Fruit fly (Drosophila melanogaster) whole organism, embryonic: ENCODE measurements around the gene trem.
A peak's percentile ranks its signal among the peaks of the same experiment; 100 is the strongest.

Source experiments
- Aef1 ChIP-seq: fragments of 200-800 bp; sonication (Bioruptor generic); IDR thresholded peaks from 3 replicates; pipeline ENCODE4 v1.3.6; 2022; ENCODE audit warnings: missing biosample characterization, missing genetic modification characterization
- Atf6 ChIP-seq: fragments of 200-800 bp; sonication (Bioruptor generic); IDR thresholded peaks from 2 replicates; pipeline ENCODE4 v1.3.6; 2022; ENCODE audit warnings: missing biosample characterization, missing genetic modification characterization
- Blimp-1 ChIP-seq: fragments of 200-800 bp; sonication (Bioruptor generic); optimal IDR thresholded peaks from 3 replicates; lab custom pipeline; 2018; ENCODE audit warnings: missing biosample characterization, missing genetic modification characterization, mild to moderate bottlenecking, moderate library complexity, missing genetic modification reagents
- CG11456 ChIP-seq: fragments of 200-800 bp; sonication (Bioruptor generic); IDR thresholded peaks from 3 replicates; pipeline ENCODE4 v1.3.6; 2022; ENCODE audit warnings: missing biosample characterization, missing genetic modification characterization
- CG11560 ChIP-seq: fragments of 200-800 bp; sonication (Bioruptor generic); IDR thresholded peaks from 3 replicates; pipeline ENCODE4 v1.3.6; 2022; ENCODE audit warnings: missing biosample characterization, missing genetic modification characterization
- CG12155 ChIP-seq: fragments of 200-800 bp; sonication (Bioruptor generic); optimal IDR thresholded peaks from 3 replicates; lab custom pipeline; 2016; ENCODE audit warnings: missing biosample characterization, missing genetic modification characterization
- CG16779 ChIP-seq: fragments of 200-800 bp; sonication (Bioruptor generic); IDR thresholded peaks from 2 replicates; pipeline ENCODE4 v1.3.6; 2022; ENCODE audit warnings: missing biosample characterization, missing genetic modification characterization
- CG17186 ChIP-seq: fragments of 200-800 bp; sonication (Bioruptor generic); optimal IDR thresholded peaks from 3 replicates; lab custom pipeline; 2017; ENCODE audit warnings: missing biosample characterization, missing genetic modification reagents, missing genetic modification characterization
- CG17328 ChIP-seq: fragments of 200-800 bp; sonication (Bioruptor generic); IDR thresholded peaks from 2 replicates; pipeline ENCODE4 v1.3.6; 2022; ENCODE audit warnings: missing biosample characterization, missing genetic modification characterization
- CG2199 ChIP-seq: fragments of 200-800 bp; sonication (Bioruptor generic); IDR thresholded peaks from 3 replicates; pipeline ENCODE4 v1.3.6; 2022; ENCODE audit warnings: missing biosample characterization, missing genetic modification characterization
- CG4730 ChIP-seq: fragments of 200-800 bp; sonication (Bioruptor generic); IDR thresholded peaks from 2 replicates; pipeline ENCODE4 v1.3.6; 2022; ENCODE audit warnings: missing biosample characterization, missing genetic modification characterization
- CG5245 ChIP-seq: fragments of 200-800 bp; sonication (Bioruptor generic); optimal IDR thresholded peaks from 3 replicates; lab custom pipeline; 2016; ENCODE audit warnings: missing biosample characterization, missing genetic modification characterization
- CG8281 ChIP-seq: fragments of 200-800 bp; sonication (Bioruptor generic); optimal IDR thresholded peaks from 2 replicates; lab custom pipeline; 2018; ENCODE audit warnings: missing biosample characterization, mild to moderate bottlenecking, missing genetic modification characterization, moderate library complexity
- CG8478 ChIP-seq: fragments of >200 bp; optimal IDR thresholded peaks from 2 replicates; lab custom pipeline; 2018
- CG8944 ChIP-seq: fragments of 200-800 bp; sonication (Bioruptor generic); optimal IDR thresholded peaks from 3 replicates; lab custom pipeline; 2016; ENCODE audit warnings: missing biosample characterization, missing genetic modification characterization
- D ChIP-seq, 2 experiments: fragments of 200-800 bp in 1 of 2; fragments of >200 bp in 1 of 2; sonication (Bioruptor generic) in 1 of 2; optimal IDR thresholded peaks; 2 replicates in 1 of 2; 3 replicates in 1 of 2; lab custom pipeline; 2017; ENCODE audit warnings: mild to moderate bottlenecking in 1 of 2, missing biosample characterization in 1 of 2, missing genetic modification characterization in 1 of 2, missing genetic modification reagents in 1 of 2
- Elba2 ChIP-seq: fragments of 200-800 bp; sonication (Bioruptor generic); optimal IDR thresholded peaks from 3 replicates; lab custom pipeline; 2016; ENCODE audit warnings: missing biosample characterization, missing genetic modification characterization
- Ets65A ChIP-seq: fragments of 200-800 bp; sonication (Bioruptor generic); peaks from one replicate; lab custom pipeline; 2016; ENCODE audit warnings: missing biosample characterization, missing genetic modification characterization
- HmgZ ChIP-seq: fragments of 200-800 bp; sonication (Bioruptor generic); optimal IDR thresholded peaks from 2 replicates; lab custom pipeline; 2018; ENCODE audit warnings: missing biosample characterization, mild to moderate bottlenecking, missing genetic modification characterization
- Hmr ChIP-seq: fragments of 200-800 bp; sonication (Bioruptor generic); optimal IDR thresholded peaks from 3 replicates; lab custom pipeline; 2017; ENCODE audit warnings: mild to moderate bottlenecking, missing biosample characterization, missing genetic modification reagents, missing genetic modification characterization
- Hr51 ChIP-seq, 2 experiments: fragments of 200-800 bp; sonication (Bioruptor generic); optimal IDR thresholded peaks; 2 replicates in 1 of 2; 3 replicates in 1 of 2; lab custom pipeline; 2016 to 2018; ENCODE audit warnings: missing biosample characterization in 2 of 2, missing genetic modification characterization in 2 of 2, mild to moderate bottlenecking in 1 of 2, moderate library complexity in 1 of 2
- Kr ChIP-seq: fragments of 200-800 bp; sonication (Bioruptor generic); optimal IDR thresholded peaks from 2 replicates; lab custom pipeline; 2017; ENCODE audit warnings: missing biosample characterization, mild to moderate bottlenecking, missing genetic modification characterization
- Lim3 ChIP-seq: fragments of 200-800 bp; sonication (Bioruptor generic); IDR thresholded peaks from 2 replicates; pipeline ENCODE4 v1.3.6; 2022; ENCODE audit warnings: missing biosample characterization, missing genetic modification characterization
- MBD-R2 ChIP-seq: fragments of 200-800 bp; sonication (Bioruptor generic); IDR thresholded peaks from 2 replicates; pipeline ENCODE4 v1.3.6; 2022; ENCODE audit warnings: missing biosample characterization, missing genetic modification characterization
- NFAT ChIP-seq: fragments of 200-800 bp; sonication (Bioruptor generic); IDR thresholded peaks from 2 replicates; pipeline ENCODE4 v1.3.6; 2022; ENCODE audit warnings: missing biosample characterization, missing genetic modification characterization
- Ptx1 ChIP-seq: fragments of 200-800 bp; sonication (Bioruptor generic); IDR thresholded peaks from 2 replicates; pipeline ENCODE4 v1.3.6; 2022; ENCODE audit warnings: missing biosample characterization, missing genetic modification characterization
- Scr ChIP-seq: fragments of 200-800 bp; sonication (Bioruptor generic); IDR thresholded peaks from 2 replicates; pipeline ENCODE4 v1.3.6; 2022; ENCODE audit warnings: missing biosample characterization, missing genetic modification characterization; ENCODE audit not compliant: partially characterized antibody
- Sry-β ChIP-seq: fragments of 200-800 bp; sonication (Bioruptor generic); optimal IDR thresholded peaks from 2 replicates; lab custom pipeline; 2018; ENCODE audit warnings: missing biosample characterization, mild to moderate bottlenecking, missing genetic modification characterization, moderate library complexity
- YL-1 ChIP-seq: fragments of 200-800 bp; sonication (Bioruptor generic); optimal IDR thresholded peaks from 3 replicates; lab custom pipeline; 2017; ENCODE audit warnings: missing biosample characterization, mild to moderate bottlenecking, missing genetic modification characterization
- abd-A ChIP-seq: fragments of 200-800 bp; sonication (Bioruptor generic); optimal IDR thresholded peaks from 3 replicates; lab custom pipeline; 2019; ENCODE audit warnings: missing biosample characterization, mild to moderate bottlenecking, missing genetic modification characterization, moderate library complexity
- ac ChIP-seq: fragments of 200-800 bp; sonication (Bioruptor generic); optimal IDR thresholded peaks from 3 replicates; lab custom pipeline; 2017; ENCODE audit warnings: missing biosample characterization, mild to moderate bottlenecking, missing genetic modification characterization
- ap ChIP-seq: fragments of 200-800 bp; sonication (Bioruptor generic); IDR thresholded peaks from 2 replicates; pipeline ENCODE4 v1.3.6; 2022; ENCODE audit warnings: missing biosample characterization, missing genetic modification characterization
- bsh ChIP-seq, 2 experiments: fragments of 200-800 bp; sonication (Bioruptor generic); optimal IDR thresholded peaks; 2 replicates each; lab custom pipeline; 2017 to 2018; ENCODE audit warnings: mild to moderate bottlenecking in 2 of 2, missing biosample characterization in 2 of 2, missing genetic modification characterization in 2 of 2, moderate library complexity in 1 of 2
- cwo ChIP-seq: fragments of 200-800 bp; sonication (Bioruptor generic); optimal IDR thresholded peaks from 3 replicates; lab custom pipeline; 2017; ENCODE audit warnings: missing biosample characterization, missing genetic modification characterization, mild to moderate bottlenecking, moderate library complexity, missing genetic modification reagents
- dmrt11E ChIP-seq: fragments of 200-800 bp; sonication (Bioruptor generic); optimal IDR thresholded peaks from 3 replicates; lab custom pipeline; 2018; ENCODE audit warnings: missing biosample characterization, mild to moderate bottlenecking, missing genetic modification characterization, moderate library complexity
- esg ChIP-seq: fragments of 200-800 bp; sonication (Bioruptor generic); conservative IDR thresholded peaks from 2 replicates; pipeline ENCODE4 v1.3.6; 2022; ENCODE audit warnings: missing biosample characterization, missing genetic modification characterization
- grau ChIP-seq: fragments of 200-800 bp; optimal IDR thresholded peaks from 3 replicates; lab custom pipeline; 2019; ENCODE audit warnings: missing biosample characterization, mild to moderate bottlenecking, missing genetic modification characterization, moderate library complexity
- h ChIP-seq: fragments of >200 bp; optimal IDR thresholded peaks from 2 replicates; lab custom pipeline; 2017
- hbn ChIP-seq: fragments of 200-800 bp; sonication (Bioruptor generic); IDR thresholded peaks from 2 replicates; pipeline ENCODE4 v1.3.6; 2022; ENCODE audit warnings: missing biosample characterization, missing genetic modification characterization; ENCODE audit not compliant: partially characterized antibody
- ind ChIP-seq: fragments of 200-800 bp; sonication (Bioruptor generic); optimal IDR thresholded peaks from 3 replicates; lab custom pipeline; 2016; ENCODE audit warnings: missing biosample characterization, missing genetic modification characterization
- ranshi ChIP-seq: fragments of 200-800 bp; sonication (Bioruptor generic); IDR thresholded peaks from 2 replicates; pipeline ENCODE4 v1.3.6; 2022; ENCODE audit warnings: missing biosample characterization, missing genetic modification characterization
- ro ChIP-seq: fragments of 200-800 bp; sonication (Bioruptor generic); IDR thresholded peaks from 2 replicates; pipeline ENCODE4 v1.3.6; 2022; ENCODE audit warnings: missing biosample characterization, missing genetic modification characterization
- sens ChIP-seq: fragments of 200-800 bp; sonication (Bioruptor generic); peaks from one replicate; lab custom pipeline; 2016; ENCODE audit warnings: missing biosample characterization, missing genetic modification characterization
- tap ChIP-seq: fragments of 200-800 bp; optimal IDR thresholded peaks from 3 replicates; lab custom pipeline; 2019; ENCODE audit warnings: missing biosample characterization, mild to moderate bottlenecking, missing genetic modification characterization, moderate library complexity
- tin ChIP-seq: fragments of 200-800 bp; sonication (Bioruptor generic); optimal IDR thresholded peaks from 3 replicates; lab custom pipeline; 2016; ENCODE audit warnings: missing biosample characterization, missing genetic modification characterization
- vfl ChIP-seq: fragments of 200-800 bp; sonication (Bioruptor generic); optimal IDR thresholded peaks from 2 replicates; lab custom pipeline; 2016; ENCODE audit warnings: missing biosample characterization, missing genetic modification characterization
- vvl ChIP-seq: fragments of 200-800 bp; sonication (Bioruptor generic); IDR thresholded peaks from 2 replicates; pipeline ENCODE4 v1.3.6; 2022; ENCODE audit warnings: missing biosample characterization, missing genetic modification characterization
- zf30C ChIP-seq: fragments of 200-800 bp; sonication (Bioruptor generic); optimal IDR thresholded peaks from 3 replicates; lab custom pipeline; 2018; ENCODE audit warnings: missing biosample characterization, mild to moderate bottlenecking, missing genetic modification characterization

trem gene

dm6 chr3R:20012688-20013087 is 18.4 kb downstream of the trem start:
- TF ChIP-seq vvl (no peak), Scr (GFP tag; lab: Robert Waterston, UW) (no peak), Ets65A (GFP tag; lab: Kevin White, UChicago) (peak; percentile 90), dmrt11E (tag; lab: Kevin White, UChicago) (peak; percentile 17), sens (GFP tag; lab: Kevin White, UChicago) (peak; percentile 13), bsh (GFP tag; optimal IDR thresholded peaks at IDR 0.05; lab: Kevin White, UChicago) (peak in 1 of 2 experiments; percentile 17)

DNA sequence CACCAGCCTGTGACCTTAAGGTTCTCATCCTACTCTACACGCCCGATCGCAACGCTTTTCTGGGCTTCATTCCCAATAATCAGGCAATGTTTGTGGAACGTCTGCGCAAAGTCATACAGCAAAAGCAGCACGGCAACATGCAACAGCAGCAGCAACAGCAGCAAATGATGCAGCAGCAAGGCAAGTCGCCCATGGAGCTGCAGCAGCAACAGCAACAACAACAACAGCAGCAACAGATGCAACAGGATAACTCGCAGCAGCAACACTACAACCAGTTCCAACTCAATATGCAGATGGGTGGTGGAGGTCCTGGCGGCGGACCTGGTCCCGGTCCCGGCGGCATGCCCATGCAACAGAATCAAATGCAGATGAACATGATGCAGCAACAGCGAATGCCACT is 20.2 kb downstream of the trem start:
- TF ChIP-seq D (optimal IDR thresholded peaks at IDR 0.05; lab: Kevin White, UChicago) (no peak), D (GFP tag; optimal IDR thresholded peaks at IDR 0.05; lab: Kevin White, UChicago) (no peak), Elba2 (GFP tag; lab: Kevin White, UChicago) (no peak), CG16779 (GFP tag; lab: Robert Waterston, UW) (no peak), CG8478 (lab: Kevin White, UChicago) (peak; percentile 50), CG5245 (GFP tag; lab: Kevin White, UChicago) (no peak), YL-1 (GFP tag; lab: Kevin White, UChicago) (no peak), ac (no peak), CG11456 (GFP tag; lab: Robert Waterston, UW) (0 out of 3 replicates have a peak, but pooled peaks have one; percentile 15), NFAT (GFP tag; lab: Robert Waterston, UW) (no peak), vfl (no peak), grau (tag; lab: Kevin White, UChicago) (no peak), CG11560 (tag; lab: Robert Waterston, UW) (no peak)

DNA sequence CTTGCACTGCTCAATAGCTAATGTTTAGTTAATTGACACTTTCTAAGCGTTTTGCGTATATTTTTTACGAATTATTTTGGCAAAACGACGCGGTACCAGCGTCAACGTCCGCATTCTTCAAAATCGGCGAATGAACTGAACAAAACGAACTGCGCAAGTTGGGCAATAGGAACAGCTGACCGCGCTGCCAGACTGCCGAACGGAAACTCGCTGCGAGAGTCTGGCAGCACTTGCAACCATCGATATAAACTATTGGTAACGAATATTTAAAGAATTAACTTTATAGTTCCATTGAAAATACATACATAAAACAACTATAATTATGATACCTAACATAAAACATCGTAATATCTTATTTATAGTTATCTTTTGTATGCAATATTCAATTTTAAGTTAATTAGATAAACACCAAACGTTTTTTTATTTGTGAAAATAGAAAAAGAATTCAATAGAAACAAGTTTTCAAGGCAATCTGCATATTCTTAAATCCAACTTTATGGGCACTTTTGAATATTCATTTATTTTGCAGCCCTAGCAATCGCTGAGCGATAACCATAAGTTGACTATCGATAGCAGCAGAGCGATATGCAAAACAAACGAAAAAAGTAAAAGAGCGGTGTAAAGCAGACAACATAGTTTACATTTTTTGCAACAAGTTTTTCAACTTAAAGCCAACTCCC is 22.6 kb downstream of the trem start, which contains the start of the genes Hs6st and MED25:
Hs6st (minus strand) TSS at position 141 of the 680 bp plus-strand sequence.
MED25 (plus strand) TSS at position 576 of the 680 bp plus-strand sequence.
- TF ChIP-seq CG4730 (GFP tag; lab: Robert Waterston, UW): no peak
- peak; percentile 12 for TF ChIP-seq Sry-β (GFP tag; lab: Kevin White, UChicago)
- TF ChIP-seq Hr51 (GFP tag; optimal IDR thresholded peaks at IDR 0.05; lab: Kevin White, UChicago): no peak
- TF ChIP-seq Atf6 (GFP tag; lab: Robert Waterston, UW): no peak
- peak; percentile 2 for TF ChIP-seq tap (tag; lab: Kevin White, UChicago)
- peak; percentile 84 for TF ChIP-seq CG17186 (GFP tag; lab: Kevin White, UChicago)
- TF ChIP-seq CG2199 (GFP tag; lab: Robert Waterston, UW): no peak
- no peak for TF ChIP-seq CG8281 (tag; lab: Kevin White, UChicago)
- peak; percentile 47; the same call in 1 of the 2 replicates for TF ChIP-seq MBD-R2 (GFP tag; lab: Robert Waterston, UW)
- no peak for TF ChIP-seq ro
- no peak for TF ChIP-seq HmgZ (tag; lab: Kevin White, UChicago)
- no peak for TF ChIP-seq vfl
- TF ChIP-seq Blimp-1: peak; percentile 69
- peak; percentile 25 for TF ChIP-seq CG17328 (GFP tag; lab: Robert Waterston, UW)
- TF ChIP-seq CG8944 (GFP tag; lab: Kevin White, UChicago): peak; percentile 16
- peak; percentile 45 for TF ChIP-seq cwo (GFP tag; lab: Kevin White, UChicago)
- peak; percentile 65 for TF ChIP-seq Hmr
- TF ChIP-seq CG12155 (GFP tag; lab: Kevin White, UChicago): peak; percentile 39
- TF ChIP-seq h (lab: Kevin White, UChicago): no peak
- TF ChIP-seq ap (GFP tag; lab: Robert Waterston, UW): no peak
- no peak for TF ChIP-seq Aef1 (GFP tag; lab: Robert Waterston, UW)
- 0 out of 2 replicates have a peak, but pooled peaks have one; percentile 15 for TF ChIP-seq Ptx1 (GFP tag; lab: Robert Waterston, UW)
- peak; percentile 57 for TF ChIP-seq hbn (GFP tag; lab: Robert Waterston, UW)
- no peak for TF ChIP-seq esg (GFP tag; lab: Robert Waterston, UW)
- no peak for TF ChIP-seq zf30C (GFP tag; lab: Kevin White, UChicago)
- TF ChIP-seq Lim3 (GFP tag; lab: Robert Waterston, UW): no peak
- TF ChIP-seq Kr (GFP tag; lab: Kevin White, UChicago): no peak
- peak; percentile 74 for TF ChIP-seq ind
- no peak for TF ChIP-seq abd-A (tag; lab: Kevin White, UChicago)
- peak; percentile 74 for TF ChIP-seq tin (GFP tag; lab: Kevin White, UChicago)
- TF ChIP-seq ranshi (GFP tag; lab: Robert Waterston, UW): 0 out of 2 replicates have a peak, but pooled peaks have one; percentile 17
